Fruit fly (Drosophila melanogaster) whole organism, embryonic: ENCODE results near the gene CG4783.

Source experiments
- Ada2b ChIP-seq: fragments of 200-800 bp; sonication (Bioruptor generic); IDR thresholded peaks from 2 replicates; pipeline ENCODE4 v1.3.6; 2022; ENCODE audit warnings: missing biosample characterization, missing genetic modification characterization
- Awh ChIP-seq: fragments of 200-800 bp; sonication (Bioruptor generic); IDR thresholded peaks from 2 replicates; pipeline ENCODE4, ENCODE4 v1.3.6; 2022; ENCODE audit warnings: missing biosample characterization, missing genetic modification characterization
- BEAF-32 ChIP-seq: fragments of 200-800 bp; sonication (Bioruptor generic); optimal IDR thresholded peaks from 3 replicates; lab custom pipeline; 2017; ENCODE audit warnings: missing biosample characterization, missing genetic modification characterization, mild to moderate bottlenecking, moderate library complexity, missing genetic modification reagents
- BtbVII ChIP-seq: fragments of 200-800 bp; sonication (Bioruptor generic); optimal IDR thresholded peaks from 3 replicates; lab custom pipeline; 2017; ENCODE audit warnings: missing biosample characterization, mild to moderate bottlenecking, missing genetic modification characterization
- CG10209 ChIP-seq: fragments of 200-800 bp; sonication (Bioruptor generic); optimal IDR thresholded peaks from 3 replicates; lab custom pipeline; 2017; ENCODE audit warnings: missing biosample characterization, mild to moderate bottlenecking, missing genetic modification characterization, missing genetic modification reagents
- CG10543 ChIP-seq: fragments of 200-800 bp; sonication (Bioruptor generic); optimal IDR thresholded peaks from 3 replicates; lab custom pipeline; 2017; ENCODE audit warnings: missing biosample characterization, mild to moderate bottlenecking, missing genetic modification characterization, moderate library complexity
- CG10654 ChIP-seq: fragments of 200-800 bp; sonication (Bioruptor generic); optimal IDR thresholded peaks from 2 replicates; lab custom pipeline; 2016; ENCODE audit warnings: missing biosample characterization, missing genetic modification characterization
- CG10959 ChIP-seq: fragments of 200-800 bp; sonication (Bioruptor generic); IDR thresholded peaks from 2 replicates; pipeline ENCODE4 v1.3.6; 2022; ENCODE audit warnings: missing biosample characterization, missing genetic modification characterization
- CG12155 ChIP-seq: fragments of 200-800 bp; sonication (Bioruptor generic); optimal IDR thresholded peaks from 3 replicates; lab custom pipeline; 2016; ENCODE audit warnings: missing biosample characterization, missing genetic modification characterization
- CG14050 ChIP-seq: fragments of 200-800 bp; sonication (Bioruptor generic); IDR thresholded peaks from 3 replicates; pipeline ENCODE4 v1.3.6; 2022; ENCODE audit warnings: missing biosample characterization, missing genetic modification characterization
- CG14710 ChIP-seq: fragments of 200-800 bp; sonication (Bioruptor generic); optimal IDR thresholded peaks from 3 replicates; lab custom pipeline; 2019; ENCODE audit warnings: missing biosample characterization, mild to moderate bottlenecking, missing genetic modification characterization, moderate library complexity
- CG15269 ChIP-seq: fragments of 200-800 bp; sonication (Bioruptor generic); optimal IDR thresholded peaks from 2 replicates; lab custom pipeline; 2018; ENCODE audit warnings: missing biosample characterization, mild to moderate bottlenecking, missing genetic modification characterization, moderate library complexity
- CG16813 ChIP-seq: fragments of 200-800 bp; sonication (Bioruptor generic); IDR thresholded peaks from 3 replicates; pipeline ENCODE4 v1.3.6; 2022; ENCODE audit warnings: missing biosample characterization, missing genetic modification characterization; ENCODE audit not compliant: partially characterized antibody
- CG2712 ChIP-seq: fragments of 200-800 bp; optimal IDR thresholded peaks from 3 replicates; lab custom pipeline; 2019; ENCODE audit warnings: missing biosample characterization, mild to moderate bottlenecking, missing genetic modification characterization, moderate library complexity
- CG31388 ChIP-seq: fragments of 200-800 bp; sonication (Bioruptor generic); optimal IDR thresholded peaks from 2 replicates; lab custom pipeline; 2016; ENCODE audit warnings: missing biosample characterization, missing genetic modification characterization
- CG3163 ChIP-seq: fragments of 200-800 bp; sonication (Bioruptor generic); optimal IDR thresholded peaks from 3 replicates; lab custom pipeline; 2016; ENCODE audit warnings: missing biosample characterization, missing genetic modification characterization
- CG3838 ChIP-seq: fragments of 200-800 bp; sonication (Bioruptor generic); optimal IDR thresholded peaks from 3 replicates; lab custom pipeline; 2016; ENCODE audit warnings: missing biosample characterization, missing genetic modification characterization
- CG6689 ChIP-seq: fragments of 200-800 bp; sonication (Bioruptor generic); IDR thresholded peaks from 2 replicates; pipeline ENCODE4 v1.3.6; 2022; ENCODE audit warnings: missing biosample characterization, missing genetic modification characterization
- CG7271 ChIP-seq: fragments of 200-800 bp; sonication (Bioruptor generic); optimal IDR thresholded peaks from 2 replicates; lab custom pipeline; 2018; ENCODE audit warnings: missing biosample characterization, mild to moderate bottlenecking, missing genetic modification characterization, moderate library complexity
- CG8924 ChIP-seq: fragments of 200-800 bp; optimal IDR thresholded peaks from 3 replicates; lab custom pipeline; 2019; ENCODE audit warnings: missing biosample characterization, mild to moderate bottlenecking, missing genetic modification characterization, moderate library complexity
- CG9437 ChIP-seq: fragments of 200-800 bp; sonication (Bioruptor generic); optimal IDR thresholded peaks from 2 replicates; lab custom pipeline; 2018; ENCODE audit warnings: missing biosample characterization, mild to moderate bottlenecking, missing genetic modification characterization
- CG9727 ChIP-seq: fragments of 200-800 bp; sonication (Bioruptor generic); optimal IDR thresholded peaks from 3 replicates; lab custom pipeline; 2017; ENCODE audit warnings: missing biosample characterization, mild to moderate bottlenecking, missing genetic modification characterization
- CHES-1-like ChIP-seq: fragments of 200-800 bp; sonication (Bioruptor generic); optimal IDR thresholded peaks from 2 replicates; lab custom pipeline; 2016; ENCODE audit warnings: missing biosample characterization, missing genetic modification characterization
- Ets97D ChIP-seq: fragments of 200-800 bp; sonication (Bioruptor generic); optimal IDR thresholded peaks from 3 replicates; lab custom pipeline; 2016; ENCODE audit warnings: missing biosample characterization, missing genetic modification characterization
- Fer3 ChIP-seq: fragments of 200-800 bp; sonication (Bioruptor generic); optimal IDR thresholded peaks from 2 replicates; lab custom pipeline; 2018; ENCODE audit warnings: missing biosample characterization, mild to moderate bottlenecking, missing genetic modification characterization, moderate library complexity
- HLH54F ChIP-seq: fragments of 200-800 bp; sonication (Bioruptor generic); optimal IDR thresholded peaks from 3 replicates; lab custom pipeline; 2016; ENCODE audit warnings: missing biosample characterization, missing genetic modification characterization
- HmgD ChIP-seq: fragments of 200-800 bp; sonication (Bioruptor generic); optimal IDR thresholded peaks from 3 replicates; lab custom pipeline; 2016; ENCODE audit warnings: missing biosample characterization, missing genetic modification characterization
- MESR4 ChIP-seq: fragments of 200-800 bp; sonication (Bioruptor generic); optimal IDR thresholded peaks from 2 replicates; lab custom pipeline; 2018; ENCODE audit warnings: missing biosample characterization, mild to moderate bottlenecking, missing genetic modification characterization, moderate library complexity
- NC2β ChIP-seq: fragments of 200-800 bp; sonication (Bioruptor generic); optimal IDR thresholded peaks from 2 replicates; lab custom pipeline; 2016; ENCODE audit warnings: missing biosample characterization, missing genetic modification characterization
- Nf-YC ChIP-seq: fragments of 200-800 bp; optimal IDR thresholded peaks from 3 replicates; lab custom pipeline; 2019; ENCODE audit warnings: missing biosample characterization, mild to moderate bottlenecking, missing genetic modification characterization, moderate library complexity
- Side ChIP-seq: fragments of 200-800 bp; sonication (Bioruptor generic); optimal IDR thresholded peaks from 2 replicates; lab custom pipeline; 2016; ENCODE audit warnings: missing biosample characterization, missing genetic modification characterization
- Trl ChIP-seq, 3 experiments: fragments of >200 bp in 2 of 3; fragments of 200-800 bp in 1 of 3; sonication (Bioruptor generic) in 1 of 3; optimal IDR thresholded peaks; 2 replicates in 1 of 3; 3 replicates in 2 of 3; lab custom pipeline; 2016 to 2017; ENCODE audit warnings: missing biosample characterization in 1 of 3, missing genetic modification characterization in 1 of 3
- eyg ChIP-seq: fragments of 200-800 bp; sonication (Bioruptor generic); optimal IDR thresholded peaks from 3 replicates; lab custom pipeline; 2016; ENCODE audit warnings: missing biosample characterization, missing genetic modification characterization
- grn ChIP-seq: fragments of 200-800 bp; sonication (Bioruptor generic); optimal IDR thresholded peaks from 3 replicates; lab custom pipeline; 2017; ENCODE audit warnings: missing biosample characterization, missing genetic modification characterization
- nmo ChIP-seq: fragments of 200-800 bp; sonication (Bioruptor generic); optimal IDR thresholded peaks from 2 replicates; lab custom pipeline; 2018; ENCODE audit warnings: missing biosample characterization, mild to moderate bottlenecking, missing genetic modification characterization, moderate library complexity
- otp ChIP-seq: fragments of 200-800 bp; sonication (Bioruptor generic); IDR thresholded peaks from 3 replicates; pipeline ENCODE4, ENCODE4 v1.3.6; 2022; ENCODE audit warnings: missing biosample characterization, missing genetic modification characterization
- peb ChIP-seq: fragments of 200-800 bp; sonication (Bioruptor generic); IDR thresholded peaks from 2 replicates; pipeline ENCODE4 v1.3.6; 2022; ENCODE audit warnings: missing biosample characterization, missing genetic modification characterization
- pita ChIP-seq: fragments of 200-800 bp; sonication (Bioruptor generic); optimal IDR thresholded peaks from 2 replicates; lab custom pipeline; 2017; ENCODE audit warnings: missing biosample characterization, mild to moderate bottlenecking, missing genetic modification characterization
- prd ChIP-seq, 3 experiments: fragments of >200 bp in 2 of 3; fragments of 200-800 bp in 1 of 3; sonication (Bioruptor generic) in 1 of 3; optimal IDR thresholded peaks in 2 of 3; IDR thresholded peaks in 1 of 3; 2 replicates in 2 of 3; 3 replicates in 1 of 3; pipeline versions ENCODE4 v1.3.6 to Lab custom; 2017 to 2022; ENCODE audit warnings: missing biosample characterization in 1 of 3, missing genetic modification characterization in 1 of 3
- ranshi ChIP-seq: fragments of 200-800 bp; sonication (Bioruptor generic); IDR thresholded peaks from 2 replicates; pipeline ENCODE4 v1.3.6; 2022; ENCODE audit warnings: missing biosample characterization, missing genetic modification characterization
- sima ChIP-seq: fragments of 200-800 bp; sonication (Bioruptor generic); optimal IDR thresholded peaks from 2 replicates; lab custom pipeline; 2016; ENCODE audit warnings: missing biosample characterization, missing genetic modification characterization
- sisA ChIP-seq: fragments of 200-800 bp; sonication (Bioruptor generic); IDR thresholded peaks from 2 replicates; pipeline ENCODE4 v1.3.6; 2022; ENCODE audit warnings: missing biosample characterization, missing genetic modification characterization
- sna ChIP-seq: fragments of 200-800 bp; sonication (Bioruptor generic); IDR thresholded peaks from 2 replicates; pipeline ENCODE4 v1.3.6; 2022; ENCODE audit warnings: missing biosample characterization, missing genetic modification characterization; ENCODE audit not compliant: partially characterized antibody
- stwl ChIP-seq: fragments of 200-800 bp; sonication (Bioruptor generic); optimal IDR thresholded peaks from 3 replicates; lab custom pipeline; 2018; ENCODE audit warnings: missing biosample characterization, mild to moderate bottlenecking, missing genetic modification characterization, moderate library complexity
- tna ChIP-seq: fragments of 200-800 bp; sonication (Bioruptor generic); IDR thresholded peaks from 2 replicates; pipeline ENCODE4 v1.3.6; 2022; ENCODE audit warnings: missing biosample characterization, missing genetic modification characterization; ENCODE audit not compliant: partially characterized antibody
- ttk ChIP-seq: fragments of 200-800 bp; sonication (Bioruptor generic); IDR thresholded peaks from 2 replicates; pipeline ENCODE4 v2.1.2; 2022; ENCODE audit warnings: missing biosample characterization, missing genetic modification characterization
- vnd ChIP-seq: fragments of 200-800 bp; sonication (Bioruptor generic); IDR thresholded peaks from 3 replicates; pipeline ENCODE4 v1.3.6; 2022; ENCODE audit warnings: missing biosample characterization, missing genetic modification characterization; ENCODE audit not compliant: partially characterized antibody
- yki ChIP-seq: fragments of >200 bp; optimal IDR thresholded peaks from 3 replicates; lab custom pipeline; 2018
- zfh1 ChIP-seq: fragments of 200-800 bp; sonication (Bioruptor generic); IDR thresholded peaks from 3 replicates; pipeline ENCODE4 v1.3.6; 2022; ENCODE audit warnings: missing biosample characterization, missing genetic modification characterization
- zfh2 ChIP-seq: fragments of 200-800 bp; sonication (Bioruptor generic); optimal IDR thresholded peaks from 2 replicates; lab custom pipeline; 2016; ENCODE audit warnings: missing biosample characterization, missing genetic modification characterization

The CG4783 gene

dm6 chr3R:19905932-19906439 lies 42.3 kb upstream of the CG4783 start (continued):
- TF ChIP-seq stwl (tag; lab: Kevin White, UChicago) = no peak
- TF ChIP-seq CG2712 (tag; lab: Kevin White, UChicago) = peak; percentile 75
- no peak for TF ChIP-seq CG9437 (GFP tag; lab: Kevin White, UChicago)
- TF ChIP-seq zfh1 (GFP tag; lab: Robert Waterston, UW) = peak; percentile 81
- TF ChIP-seq Fer3 = peak; percentile 84
- TF ChIP-seq otp = peak; percentile 72; the same call in 1 of the 3 replicates
- TF ChIP-seq yki (lab: Kevin White, UChicago) = no peak
- no peak for TF ChIP-seq CG3838 (GFP tag; lab: Kevin White, UChicago)
- TF ChIP-seq peb (GFP tag; lab: Robert Waterston, UW) = peak; percentile 57; the same call in 1 of the 2 replicates
- TF ChIP-seq CG15269 (tag; lab: Kevin White, UChicago) = peak; percentile 83
- TF ChIP-seq CG7271 (tag; lab: Kevin White, UChicago) = no peak
- no peak for TF ChIP-seq sima
- peak; percentile 48 for TF ChIP-seq NC2β (GFP tag; lab: Kevin White, UChicago)
- no peak for TF ChIP-seq vnd
- peak; percentile 77 for TF ChIP-seq Side
- TF ChIP-seq CG3163 = no peak
- no peak for TF ChIP-seq Ets97D (GFP tag; lab: Kevin White, UChicago)
- peak; percentile 77 for TF ChIP-seq CG10543 (GFP tag; lab: Kevin White, UChicago)
- peak; percentile 20 for TF ChIP-seq BEAF-32
- TF ChIP-seq Nf-YC = peak; percentile 64
- TF ChIP-seq sisA = peak; percentile 73
- peak; percentile 2 for TF ChIP-seq MESR4 (GFP tag; lab: Kevin White, UChicago)
- TF ChIP-seq eyg (GFP tag; lab: Kevin White, UChicago) = peak; percentile 27
- peak; percentile 74; the same call in 1 of the 2 replicates for TF ChIP-seq Awh (GFP tag; lab: Robert Waterston, UW)
- TF ChIP-seq grn (GFP tag; lab: Kevin White, UChicago) = no peak
- TF ChIP-seq CG14050 (GFP tag; lab: Robert Waterston, UW) = peak; percentile 70
- TF ChIP-seq CG10654 = peak; percentile 28
- no peak for TF ChIP-seq pita
- TF ChIP-seq CHES-1-like (GFP tag; lab: Kevin White, UChicago) = peak; percentile 66
- TF ChIP-seq zfh2 (GFP tag; lab: Kevin White, UChicago) = peak; percentile 82
- peak; percentile 70 for TF ChIP-seq CG8924
- TF ChIP-seq prd (optimal IDR thresholded peaks at IDR 0.05; lab: Kevin White, UChicago) = no peak
- TF ChIP-seq prd (GFP tag; IDR thresholded peaks at IDR 0.05; lab: Robert Waterston, UW) = peak; percentile 85
- no peak for TF ChIP-seq Trl (optimal IDR thresholded peaks at IDR 0.05; lab: Kevin White, UChicago)
- TF ChIP-seq Trl (GFP tag; optimal IDR thresholded peaks at IDR 0.05; lab: Kevin White, UChicago) = peak; percentile 76
- peak; percentile 27 for TF ChIP-seq HmgD
- peak; percentile 64 for TF ChIP-seq ranshi (GFP tag; lab: Robert Waterston, UW)
- TF ChIP-seq CG12155 (GFP tag; lab: Kevin White, UChicago) = peak; percentile 80
- 0 out of 3 replicates have a peak, but pooled peaks have one; percentile 4 for TF ChIP-seq CG16813 (GFP tag; lab: Robert Waterston, UW)
- no peak for TF ChIP-seq CG31388 (GFP tag; lab: Kevin White, UChicago)
- TF ChIP-seq CG14710 (tag; lab: Kevin White, UChicago) = peak; percentile 6
- peak; percentile 78 for TF ChIP-seq Ada2b (GFP tag; lab: Robert Waterston, UW)
- no peak for TF ChIP-seq tna (GFP tag; lab: Robert Waterston, UW)
- TF ChIP-seq nmo (GFP tag; lab: Kevin White, UChicago) = peak; percentile 49
- peak; percentile 83 for TF ChIP-seq HLH54F
- TF ChIP-seq CG10209 = peak; percentile 81
- peak; percentile 68 for TF ChIP-seq CG9727
- peak; percentile 88 for TF ChIP-seq CG6689 (GFP tag; lab: Robert Waterston, UW)
- peak; percentile 27 for TF ChIP-seq ttk
- TF ChIP-seq BtbVII (GFP tag; lab: Kevin White, UChicago) = peak; percentile 80
- no peak for TF ChIP-seq sna (GFP tag; lab: Robert Waterston, UW)
- peak; percentile 29; the same call in 1 of the 2 replicates for TF ChIP-seq CG10959 (GFP tag; lab: Robert Waterston, UW)
